Worm (Caenorhabditis elegans) whole organism, late embryonic: ENCODE measurements around the gene srh-199.

Experiments used
- ceh-19 ChIP-seq: fragments of 200-800 bp; sonication (Bioruptor generic); optimal IDR thresholded peaks from 2 replicates; lab custom pipeline; 2018; ENCODE audit warnings: mild to moderate bottlenecking, missing genetic modification characterization, missing compliant biosample characterization
- elt-2 ChIP-seq: sonication (generic microtip); optimal IDR thresholded peaks from 2 replicates; lab custom pipeline; 2016; ENCODE audit warnings: missing genetic modification reagents, missing genetic modification characterization, missing compliant biosample characterization
- nhr-11 ChIP-seq: fragments of 150-350 bp; optimal IDR thresholded peaks from 2 replicates; lab custom pipeline; 2014; ENCODE audit warnings: missing biosample characterization, missing genetic modification characterization
- pat-9 ChIP-seq: fragments of 200-800 bp; sonication (Bioruptor generic); optimal IDR thresholded peaks from 2 replicates; lab custom pipeline; 2018; ENCODE audit warnings: mild to moderate bottlenecking, missing genetic modification characterization, moderate library complexity, missing compliant biosample characterization
- pqm-1 ChIP-seq: sonication (generic microtip); optimal IDR thresholded peaks from 2 replicates; lab custom pipeline; 2016; ENCODE audit warnings: missing genetic modification characterization, missing compliant biosample characterization
- zip-5 ChIP-seq: sonication (generic microtip); optimal IDR thresholded peaks from 2 replicates; lab custom pipeline; 2016; ENCODE audit warnings: missing genetic modification characterization, missing compliant biosample characterization

- TF ChIP-seq zip-5 (tag; lab: Kevin White, UChicago) (no peak), nhr-11 (tag; lab: Kevin White, UChicago) (no peak), pat-9 (tag; lab: Kevin White, UChicago) (no peak), pqm-1 (tag; lab: Kevin White, UChicago) (no peak), elt-2 (tag; lab: Kevin White, UChicago) (no peak), ceh-19 (GFP tag; lab: Kevin White, UChicago) (no peak)
These were observed at the start of gene srh-199 for ce11 chrV:1751449-1751848.
